Fruit fly (Drosophila melanogaster) whole organism, embryonic: ENCODE measurements around the gene slmo.
A peak's percentile ranks its signal among the peaks of the same experiment; 100 is the strongest.

ENCODE experiments used
- Aef1 ChIP-seq: fragments of 200-800 bp; sonication (Bioruptor generic); IDR thresholded peaks from 3 replicates; pipeline ENCODE4 v1.3.6; 2022; ENCODE audit warnings: missing biosample characterization, missing genetic modification characterization
- Atf6 ChIP-seq: fragments of 200-800 bp; sonication (Bioruptor generic); IDR thresholded peaks from 2 replicates; pipeline ENCODE4 v1.3.6; 2022; ENCODE audit warnings: missing biosample characterization, missing genetic modification characterization
- CG11085 ChIP-seq: fragments of 200-800 bp; sonication (Bioruptor generic); IDR thresholded peaks from 2 replicates; pipeline ENCODE4 v1.3.6; 2022; ENCODE audit warnings: missing biosample characterization, missing genetic modification characterization
- CG11560 ChIP-seq: fragments of 200-800 bp; sonication (Bioruptor generic); IDR thresholded peaks from 3 replicates; pipeline ENCODE4 v1.3.6; 2022; ENCODE audit warnings: missing biosample characterization, missing genetic modification characterization
- CG12299 ChIP-seq: fragments of 200-800 bp; sonication (Bioruptor generic); optimal IDR thresholded peaks from 2 replicates; lab custom pipeline; 2018; ENCODE audit warnings: missing biosample characterization, mild to moderate bottlenecking, missing genetic modification characterization
- CG1233 ChIP-seq: fragments of 200-800 bp; sonication (Bioruptor generic); optimal IDR thresholded peaks from 4 replicates; lab custom pipeline; 2018; ENCODE audit warnings: missing biosample characterization, mild to moderate bottlenecking, missing genetic modification characterization
- CG13296 ChIP-seq: fragments of 200-800 bp; sonication (Bioruptor generic); optimal IDR thresholded peaks from 3 replicates; lab custom pipeline; 2018; ENCODE audit warnings: missing biosample characterization, mild to moderate bottlenecking, missing genetic modification characterization
- CG15479 ChIP-seq: fragments of 200-800 bp; sonication (Bioruptor generic); optimal IDR thresholded peaks from 3 replicates; lab custom pipeline; 2019; ENCODE audit warnings: missing biosample characterization, mild to moderate bottlenecking, missing genetic modification characterization, moderate library complexity
- CG17385 ChIP-seq: fragments of 200-800 bp; sonication (Bioruptor generic); optimal IDR thresholded peaks from 3 replicates; lab custom pipeline; 2018; ENCODE audit warnings: missing biosample characterization, mild to moderate bottlenecking, missing genetic modification characterization
- CG17568 ChIP-seq: fragments of 200-800 bp; sonication (Bioruptor generic); optimal IDR thresholded peaks from 2 replicates; lab custom pipeline; 2018; ENCODE audit warnings: missing biosample characterization, mild to moderate bottlenecking, missing genetic modification characterization, moderate library complexity
- CG17912 ChIP-seq: fragments of 200-800 bp; sonication (Bioruptor generic); optimal IDR thresholded peaks from 2 replicates; lab custom pipeline; 2018; ENCODE audit warnings: missing biosample characterization, mild to moderate bottlenecking, missing genetic modification characterization
- CG18011 ChIP-seq: fragments of 200-800 bp; sonication (Bioruptor generic); optimal IDR thresholded peaks from 2 replicates; lab custom pipeline; 2017; ENCODE audit warnings: missing biosample characterization, missing genetic modification characterization, mild to moderate bottlenecking, moderate library complexity, missing genotype
- CG31441 ChIP-seq: fragments of 200-800 bp; sonication (Bioruptor generic); IDR thresholded peaks from 2 replicates; pipeline ENCODE4 v1.3.6; 2022; ENCODE audit warnings: missing biosample characterization, missing genetic modification characterization
- CG3163 ChIP-seq: fragments of 200-800 bp; sonication (Bioruptor generic); optimal IDR thresholded peaks from 3 replicates; lab custom pipeline; 2016; ENCODE audit warnings: missing biosample characterization, missing genetic modification characterization
- CG32532 ChIP-seq: fragments of 200-800 bp; sonication (Bioruptor generic); IDR thresholded peaks from 2 replicates; pipeline ENCODE4 v1.3.6; 2022; ENCODE audit warnings: missing biosample characterization, missing genetic modification characterization
- CG33213 ChIP-seq: fragments of 200-800 bp; sonication (Bioruptor generic); optimal IDR thresholded peaks from 3 replicates; lab custom pipeline; 2016; ENCODE audit warnings: missing biosample characterization, missing genetic modification characterization
- CG4424 ChIP-seq: fragments of 200-800 bp; sonication (Bioruptor generic); optimal IDR thresholded peaks from 3 replicates; lab custom pipeline; 2016; ENCODE audit warnings: missing biosample characterization, missing genetic modification characterization
- CG6683 ChIP-seq: fragments of 200-800 bp; sonication (Bioruptor generic); optimal IDR thresholded peaks from 2 replicates; lab custom pipeline; 2017; ENCODE audit warnings: missing biosample characterization, mild to moderate bottlenecking, missing genetic modification characterization, missing genetic modification reagents
- CG7271 ChIP-seq: fragments of 200-800 bp; sonication (Bioruptor generic); optimal IDR thresholded peaks from 2 replicates; lab custom pipeline; 2018; ENCODE audit warnings: missing biosample characterization, mild to moderate bottlenecking, missing genetic modification characterization, moderate library complexity
- CG8290 ChIP-seq, 3 experiments: fragments of 200-800 bp; sonication (Bioruptor generic); optimal IDR thresholded peaks; 2 replicates each; lab custom pipeline; 2016 to 2019; ENCODE audit warnings: missing biosample characterization in 3 of 3, missing genetic modification characterization in 3 of 3, mild to moderate bottlenecking in 2 of 3, moderate library complexity in 1 of 3
- CG9437 ChIP-seq: fragments of 200-800 bp; sonication (Bioruptor generic); optimal IDR thresholded peaks from 2 replicates; lab custom pipeline; 2018; ENCODE audit warnings: missing biosample characterization, mild to moderate bottlenecking, missing genetic modification characterization
- Fer3 ChIP-seq: fragments of 200-800 bp; sonication (Bioruptor generic); optimal IDR thresholded peaks from 2 replicates; lab custom pipeline; 2018; ENCODE audit warnings: missing biosample characterization, mild to moderate bottlenecking, missing genetic modification characterization, moderate library complexity
- HmgZ ChIP-seq: fragments of 200-800 bp; sonication (Bioruptor generic); optimal IDR thresholded peaks from 2 replicates; lab custom pipeline; 2018; ENCODE audit warnings: missing biosample characterization, mild to moderate bottlenecking, missing genetic modification characterization
- Hmx ChIP-seq: fragments of 200-800 bp; sonication (Bioruptor generic); optimal IDR thresholded peaks from 2 replicates; lab custom pipeline; 2016; ENCODE audit warnings: missing biosample characterization, missing genetic modification characterization
- Hr3 ChIP-seq: fragments of 200-800 bp; sonication (Bioruptor generic); optimal IDR thresholded peaks from 3 replicates; lab custom pipeline; 2016; ENCODE audit warnings: missing biosample characterization, missing genetic modification characterization
- Xrp1 ChIP-seq: fragments of 200-800 bp; sonication (Bioruptor generic); IDR thresholded peaks from 2 replicates; pipeline ENCODE4 v1.3.6; 2022; ENCODE audit warnings: missing biosample characterization, missing genetic modification characterization
- ap ChIP-seq: fragments of 200-800 bp; sonication (Bioruptor generic); IDR thresholded peaks from 2 replicates; pipeline ENCODE4 v1.3.6; 2022; ENCODE audit warnings: missing biosample characterization, missing genetic modification characterization
- ci ChIP-seq: fragments of 200-800 bp; sonication (Bioruptor generic); IDR thresholded peaks from 3 replicates; pipeline ENCODE4 v1.3.6; 2022; ENCODE audit warnings: missing biosample characterization, missing genetic modification characterization
- corto ChIP-seq: fragments of 200-800 bp; sonication (Bioruptor generic); optimal IDR thresholded peaks from 2 replicates; lab custom pipeline; 2016; ENCODE audit warnings: missing biosample characterization, mild to moderate bottlenecking, missing genetic modification characterization, moderate library complexity
- crc ChIP-seq: fragments of 200-800 bp; sonication (Bioruptor generic); optimal IDR thresholded peaks from 2 replicates; lab custom pipeline; 2016; ENCODE audit warnings: missing biosample characterization, missing genetic modification characterization
- crol ChIP-seq: fragments of 200-800 bp; sonication (Bioruptor generic); IDR thresholded peaks from 2 replicates; pipeline ENCODE4 v1.3.6; 2022; ENCODE audit warnings: missing biosample characterization, missing genetic modification characterization
- fd3F ChIP-seq: fragments of 200-800 bp; sonication (Bioruptor generic); optimal IDR thresholded peaks from 2 replicates; lab custom pipeline; 2018; ENCODE audit warnings: missing biosample characterization, mild to moderate bottlenecking, missing genetic modification characterization, moderate library complexity
- fru ChIP-seq: fragments of >200 bp; optimal IDR thresholded peaks from 2 replicates; lab custom pipeline; 2017
- gem ChIP-seq: fragments of 200-800 bp; sonication (Bioruptor generic); optimal IDR thresholded peaks from 2 replicates; lab custom pipeline; 2019; ENCODE audit warnings: missing biosample characterization, mild to moderate bottlenecking, missing genetic modification characterization, moderate library complexity
- grn ChIP-seq: fragments of 200-800 bp; sonication (Bioruptor generic); optimal IDR thresholded peaks from 3 replicates; lab custom pipeline; 2017; ENCODE audit warnings: missing biosample characterization, missing genetic modification characterization
- ham ChIP-seq: fragments of 200-800 bp; sonication (Bioruptor generic); IDR thresholded peaks from 2 replicates; pipeline ENCODE4 v1.3.6; 2022; ENCODE audit warnings: missing biosample characterization, missing genetic modification characterization
- insv ChIP-seq, 2 experiments: fragments of 200-800 bp; sonication (Bioruptor generic); optimal IDR thresholded peaks; 3 replicates each; lab custom pipeline; 2016 to 2018; ENCODE audit warnings: missing biosample characterization in 2 of 2, missing genetic modification characterization in 2 of 2
- klu ChIP-seq: fragments of 200-800 bp; sonication (Bioruptor generic); IDR thresholded peaks from 2 replicates; pipeline ENCODE4 v1.3.6; 2022; ENCODE audit warnings: missing biosample characterization, missing genetic modification characterization
- lola ChIP-seq, 3 experiments: fragments of >200 bp in 2 of 3; fragments of 200-800 bp in 1 of 3; sonication (Bioruptor generic) in 1 of 3; optimal IDR thresholded peaks; 2 replicates each; lab custom pipeline; 2017 to 2019; ENCODE audit warnings: missing biosample characterization in 3 of 3, missing genetic modification characterization in 3 of 3, mild to moderate bottlenecking in 1 of 3, moderate library complexity in 1 of 3
- lov ChIP-seq, 2 experiments: fragments of 200-800 bp in 1 of 2; fragments of >200 bp in 1 of 2; sonication (Bioruptor generic) in 1 of 2; IDR thresholded peaks in 1 of 2; optimal IDR thresholded peaks in 1 of 2; 2 replicates in 1 of 2; 3 replicates in 1 of 2; pipeline versions ENCODE4 v1.3.6 to Lab custom; 2017 to 2022; ENCODE audit warnings: missing biosample characterization in 1 of 2, missing genetic modification characterization in 1 of 2
- org-1 ChIP-seq: fragments of 200-800 bp; sonication (Bioruptor generic); optimal IDR thresholded peaks from 2 replicates; lab custom pipeline; 2017; ENCODE audit warnings: missing biosample characterization, missing genetic modification characterization
- p53 ChIP-seq: fragments of 200-800 bp; sonication (Bioruptor generic); optimal IDR thresholded peaks from 2 replicates; lab custom pipeline; 2016; ENCODE audit warnings: missing biosample characterization, missing genetic modification characterization
- pzg ChIP-seq: fragments of 200-800 bp; sonication (Bioruptor generic); optimal IDR thresholded peaks from 3 replicates; lab custom pipeline; 2018; ENCODE audit warnings: missing biosample characterization, mild to moderate bottlenecking, missing genetic modification characterization, moderate library complexity
- run ChIP-seq: fragments of 200-800 bp; sonication (Bioruptor generic); optimal IDR thresholded peaks from 3 replicates; lab custom pipeline; 2018; ENCODE audit warnings: missing biosample characterization, mild to moderate bottlenecking, missing genetic modification characterization
- schlank ChIP-seq: fragments of 200-800 bp; sonication (Bioruptor generic); optimal IDR thresholded peaks from 2 replicates; lab custom pipeline; 2018; ENCODE audit warnings: missing biosample characterization, mild to moderate bottlenecking, missing genetic modification characterization
- scrt ChIP-seq: fragments of 200-800 bp; sonication (Bioruptor generic); optimal IDR thresholded peaks from 2 replicates; lab custom pipeline; 2018; ENCODE audit warnings: missing biosample characterization, mild to moderate bottlenecking, missing genetic modification characterization, moderate library complexity
- ssp ChIP-seq: fragments of 200-800 bp; sonication (Bioruptor generic); IDR thresholded peaks from 2 replicates; pipeline ENCODE4 v1.3.6; 2022; ENCODE audit warnings: missing biosample characterization, missing genetic modification characterization
- tin ChIP-seq: fragments of 200-800 bp; sonication (Bioruptor generic); optimal IDR thresholded peaks from 3 replicates; lab custom pipeline; 2016; ENCODE audit warnings: missing biosample characterization, missing genetic modification characterization
- tup ChIP-seq: fragments of 200-800 bp; sonication (Bioruptor generic); optimal IDR thresholded peaks from 2 replicates; lab custom pipeline; 2016; ENCODE audit warnings: missing biosample characterization, mild to moderate bottlenecking, missing genetic modification characterization, moderate library complexity

The slmo gene

dm6 chr2L:6078757-6079351 lies 30.3 kb upstream of the slmo start (continued):
- TF ChIP-seq grn (GFP tag; lab: Kevin White, UChicago) (no peak), CG11085 (GFP tag; lab: Robert Waterston, UW) (no peak), ci (no peak; the same call in 2 of the 3 replicates), CG18011 (GFP tag; lab: Kevin White, UChicago) (no peak), Aef1 (GFP tag; lab: Robert Waterston, UW) (no peak), tin (GFP tag; lab: Kevin White, UChicago) (no peak), CG32532 (GFP tag; lab: Robert Waterston, UW) (no peak), gem (tag; lab: Kevin White, UChicago) (no peak), fru (lab: Kevin White, UChicago) (peak; percentile 27), Hmx (GFP tag; lab: Kevin White, UChicago) (no peak), CG6683 (GFP tag; lab: Kevin White, UChicago) (no peak), run (tag; lab: Kevin White, UChicago) (no peak), Atf6 (no peak), klu (no peak), org-1 (no peak), lola (GFP tag; optimal IDR thresholded peaks at IDR 0.05; lab: Kevin White, UChicago) (no peak), CG1233 (GFP tag; lab: Kevin White, UChicago) (no peak), tup (GFP tag; lab: Kevin White, UChicago) (no peak), crc (no peak), Hr3 (GFP tag; lab: Kevin White, UChicago) (no peak), CG12299 (no peak), CG33213 (GFP tag; lab: Kevin White, UChicago) (no peak), Xrp1 (0 out of 2 replicates have a peak, but pooled peaks have one; percentile 11), ham (GFP tag; lab: Robert Waterston, UW) (no peak), corto (no peak), CG17385 (GFP tag; lab: Kevin White, UChicago) (peak; percentile 79), insv (GFP tag; optimal IDR thresholded peaks at IDR 0.05; lab: Kevin White, UChicago) (peak in 1 of 2 experiments; percentile 74), schlank (no peak), Fer3 (tag; lab: Kevin White, UChicago) (no peak), CG3163 (peak; percentile 3), lov (optimal IDR thresholded peaks at IDR 0.05; lab: Kevin White, UChicago) (no peak), lov (GFP tag; IDR thresholded peaks at IDR 0.05; lab: Robert Waterston, UW) (no peak), CG17568 (GFP tag; lab: Kevin White, UChicago) (no peak), scrt (no peak), ssp (GFP tag; lab: Robert Waterston, UW) (no peak), CG9437 (GFP tag; lab: Kevin White, UChicago) (no peak), CG4424 (GFP tag; lab: Kevin White, UChicago) (no peak), CG7271 (tag; lab: Kevin White, UChicago) (no peak), CG11560 (tag; lab: Robert Waterston, UW) (no peak), CG15479 (GFP tag; lab: Kevin White, UChicago) (peak; percentile 100), CG8290 (GFP tag; optimal IDR thresholded peaks at IDR 0.05; lab: Kevin White, UChicago) (no peak), CG8290 (tag; optimal IDR thresholded peaks at IDR 0.05; lab: Kevin White, UChicago) (no peak), crol (GFP tag; lab: Robert Waterston, UW) (peak; percentile 98), pzg (GFP tag; lab: Kevin White, UChicago) (no peak), fd3F (GFP tag; lab: Kevin White, UChicago) (no peak), ap (GFP tag; lab: Robert Waterston, UW) (no peak), CG31441 (no peak), p53 (no peak), HmgZ (tag; lab: Kevin White, UChicago) (no peak), CG17912 (GFP tag; lab: Kevin White, UChicago) (no peak), CG13296 (GFP tag; lab: Kevin White, UChicago) (no peak)
